Fruit fly (Drosophila melanogaster): ENCODE data around the gene CG32985.

The CG32985 gene

dm6 chr2L:8943110-8943509 is 19.2 kb upstream of the CG32985 start, which contains the start of gene CG9515:
TSS of gene CG9515 (minus strand) at chr2L:8943257.
- no peak for TF ChIP-seq cnc (optimal IDR thresholded peaks at IDR 0.05)
- TF ChIP-seq CG7045 (GFP tag; optimal IDR thresholded peaks at IDR 0.05): no peak
- peak; percentile 64 for TF ChIP-seq kay (GFP tag; ENCODE audit: borderline replicate concordance)
- TF ChIP-seq Clk (GFP tag; optimal IDR thresholded peaks at IDR 0.05): no peak
- peak; percentile 80 for TF ChIP-seq Mnt (GFP tag; optimal IDR thresholded peaks at IDR 0.05)
- peak; percentile 11 for TF ChIP-seq toe (GFP tag; optimal IDR thresholded peaks at IDR 0.05)
- peak; percentile 9 for TF ChIP-seq CG33017 (tag; optimal IDR thresholded peaks at IDR 0.05)
- peak; percentile 69 for TF ChIP-seq cic (GFP tag; optimal IDR thresholded peaks at IDR 0.05)
- TF ChIP-seq bab1 (GFP tag; optimal IDR thresholded peaks at IDR 0.05): peak; percentile 73

dm6 chr2L:8946718-8947316 is 15.5 kb upstream of the CG32985 start, which contains the start of gene CG46397:
TSS of gene CG46397 (plus strand) at chr2L:8947266.
- no peak for TF ChIP-seq ovo (GFP tag; optimal IDR thresholded peaks at IDR 0.05)
- TF ChIP-seq CG5204 (GFP tag; optimal IDR thresholded peaks at IDR 0.05): no peak
- TF ChIP-seq CG7045 (GFP tag; optimal IDR thresholded peaks at IDR 0.05): no peak
- TF ChIP-seq cic (GFP tag; optimal IDR thresholded peaks at IDR 0.05): no peak

dm6 chr2L:8947989-8948388 is 14.3 kb upstream of the CG32985 start:
- TF ChIP-seq kay (GFP tag; ENCODE audit: borderline replicate concordance): peak; percentile 8
- no peak for TF ChIP-seq tj (GFP tag; optimal IDR thresholded peaks at IDR 0.05)

- TF ChIP-seq CG11617 (GFP tag; optimal IDR thresholded peaks at IDR 0.05): no peak
- TF ChIP-seq Clk (GFP tag; optimal IDR thresholded peaks at IDR 0.05): no peak
- TF ChIP-seq CG33017 (tag; optimal IDR thresholded peaks at IDR 0.05): no peak
- TF ChIP-seq CG5204 (GFP tag; optimal IDR thresholded peaks at IDR 0.05): no peak
- TF ChIP-seq tj (GFP tag; optimal IDR thresholded peaks at IDR 0.05): no peak
- TF ChIP-seq cic (GFP tag; optimal IDR thresholded peaks at IDR 0.05): no peak
- TF ChIP-seq CG7101 (tag; optimal IDR thresholded peaks at IDR 0.05): no peak
- TF ChIP-seq toe (GFP tag; optimal IDR thresholded peaks at IDR 0.05): no peak
- no peak for TF ChIP-seq ovo (GFP tag; optimal IDR thresholded peaks at IDR 0.05)
- no peak for TF ChIP-seq bab1 (GFP tag; optimal IDR thresholded peaks at IDR 0.05)
- no peak for TF ChIP-seq CG14711 (tag; optimal IDR thresholded peaks at IDR 0.05)
- TF ChIP-seq cnc (optimal IDR thresholded peaks at IDR 0.05): no peak
- TF ChIP-seq kay (GFP tag; ENCODE audit: borderline replicate concordance): no peak
- TF ChIP-seq CG1620 (GFP tag; optimal IDR thresholded peaks at IDR 0.05): no peak
- TF ChIP-seq Mnt (GFP tag; optimal IDR thresholded peaks at IDR 0.05): no peak
- no peak for TF ChIP-seq pad (GFP tag; optimal IDR thresholded peaks at IDR 0.05)
- no peak for TF ChIP-seq Crg-1 (GFP tag; optimal IDR thresholded peaks at IDR 0.05)
Measured at dm6 chr2L:8948650-8949049, 13.7 kb upstream of the CG32985 start.

dm6 chr2L:8949919-8950722 is 12.2 kb upstream of the CG32985 start:
- TF ChIP-seq CG12768 (GFP tag; optimal IDR thresholded peaks at IDR 0.05): peak; percentile 22
- no peak for TF ChIP-seq CG7101 (tag; optimal IDR thresholded peaks at IDR 0.05)
- peak; percentile 77 for TF ChIP-seq pad (GFP tag; optimal IDR thresholded peaks at IDR 0.05)
- no peak for TF ChIP-seq bab1 (GFP tag; optimal IDR thresholded peaks at IDR 0.05)
- peak; percentile 66 for TF ChIP-seq ovo (GFP tag; optimal IDR thresholded peaks at IDR 0.05)
- TF ChIP-seq CG11617 (GFP tag; optimal IDR thresholded peaks at IDR 0.05): peak; percentile 6
- TF ChIP-seq cic (GFP tag; optimal IDR thresholded peaks at IDR 0.05): peak; percentile 77
- TF ChIP-seq Mnt (GFP tag; optimal IDR thresholded peaks at IDR 0.05): peak; percentile 60

- TF ChIP-seq Hr96 (GFP tag; optimal IDR thresholded peaks at IDR 0.05): peak; percentile 64
- peak; percentile 97 for TF ChIP-seq CG14711 (tag; optimal IDR thresholded peaks at IDR 0.05)
- TF ChIP-seq Mnt (GFP tag; optimal IDR thresholded peaks at IDR 0.05): peak; percentile 66
- TF ChIP-seq kay (GFP tag; ENCODE audit: borderline replicate concordance): peak; percentile 67
- TF ChIP-seq CG5204 (GFP tag; optimal IDR thresholded peaks at IDR 0.05): peak; percentile 72
- TF ChIP-seq cnc (optimal IDR thresholded peaks at IDR 0.05): no peak
- peak; percentile 89 for TF ChIP-seq pad (GFP tag; optimal IDR thresholded peaks at IDR 0.05)
- peak; percentile 99 for TF ChIP-seq CG33017 (tag; optimal IDR thresholded peaks at IDR 0.05)
- peak; percentile 91 for TF ChIP-seq cic (GFP tag; optimal IDR thresholded peaks at IDR 0.05)
- TF ChIP-seq ovo (GFP tag; optimal IDR thresholded peaks at IDR 0.05): peak; percentile 74
- peak; percentile 88 for TF ChIP-seq Clk (GFP tag; optimal IDR thresholded peaks at IDR 0.05)
- TF ChIP-seq CG1620 (GFP tag; optimal IDR thresholded peaks at IDR 0.05): peak; percentile 35
- TF ChIP-seq Crg-1 (GFP tag; optimal IDR thresholded peaks at IDR 0.05): peak; percentile 90
- peak; percentile 99 for TF ChIP-seq CG7101 (tag; optimal IDR thresholded peaks at IDR 0.05)
- TF ChIP-seq CG12768 (GFP tag; optimal IDR thresholded peaks at IDR 0.05): peak; percentile 98
- peak; percentile 98 for TF ChIP-seq CG7045 (GFP tag; optimal IDR thresholded peaks at IDR 0.05)
- peak; percentile 99 for TF ChIP-seq bab1 (GFP tag; optimal IDR thresholded peaks at IDR 0.05)
- peak; percentile 99 for TF ChIP-seq CG11617 (GFP tag; optimal IDR thresholded peaks at IDR 0.05)
- peak; percentile 84 for TF ChIP-seq tj (GFP tag; optimal IDR thresholded peaks at IDR 0.05)
- peak; percentile 48 for TF ChIP-seq toe (GFP tag; optimal IDR thresholded peaks at IDR 0.05)
Measured at dm6 chr2L:8951184-8951934, 11.0 kb upstream of the CG32985 start, which contains the start of gene C1GalTA. TSS of gene C1GalTA (minus strand) at chr2L:8951216.

Data from whole organism, adult.